Worm (Caenorhabditis elegans) whole organism, L4 larva: ENCODE measurements around the gene osm-8.

ENCODE experiments used
- D1046.2 ChIP-seq: fragments of 200-800 bp; sonication (Bioruptor generic); IDR thresholded peaks from 2 replicates; pipeline ENCODE4 v1.3.6; 2022; ENCODE audit warnings: missing genetic modification characterization, missing compliant biosample characterization
- F26F4.8 ChIP-seq: fragments of 200-800 bp; sonication (Bioruptor generic); conservative IDR thresholded peaks from 2 replicates; pipeline ENCODE4 v1.3.6; 2022; ENCODE audit warnings: missing genetic modification characterization, missing compliant biosample characterization
- Y5F2A.4 ChIP-seq: fragments of 200-800 bp; sonication (Bioruptor generic); optimal IDR thresholded peaks from 2 replicates; lab custom pipeline; 2018; ENCODE audit warnings: mild to moderate bottlenecking, missing genetic modification characterization, missing compliant biosample characterization
- Y75B8A.6 ChIP-seq: fragments of 200-800 bp; sonication (Bioruptor generic); IDR thresholded peaks from 2 replicates; pipeline ENCODE4 v1.3.6; 2022; ENCODE audit warnings: missing genetic modification reagents, missing genetic modification characterization, missing compliant biosample characterization
- ZK337.2 ChIP-seq: fragments of 200-800 bp; sonication (Bioruptor generic); IDR thresholded peaks from 2 replicates; pipeline ENCODE4 v1.3.6; 2022; ENCODE audit warnings: missing genetic modification reagents, missing genetic modification characterization, missing compliant biosample characterization
- ZK546.5 ChIP-seq, 2 experiments: sonication (generic microtip); optimal IDR thresholded peaks; 2 replicates each; lab custom pipeline; 2017; ENCODE audit warnings: missing biosample characterization in 2 of 2, missing genetic modification characterization in 2 of 2
- ceh-32 ChIP-seq: sonication (generic microtip); optimal IDR thresholded peaks from 2 replicates; lab custom pipeline; 2016; ENCODE audit warnings: mild to moderate bottlenecking, missing genetic modification characterization, missing compliant biosample characterization; ENCODE audit not compliant: poor library complexity
- ceh-62 ChIP-seq: sonication (generic microtip); optimal IDR thresholded peaks from 2 replicates; lab custom pipeline; 2017; ENCODE audit warnings: missing biosample characterization, missing genetic modification characterization
- ceh-82 ChIP-seq: sonication (generic microtip); optimal IDR thresholded peaks from 2 replicates; lab custom pipeline; 2017; ENCODE audit warnings: missing biosample characterization, missing genetic modification characterization
- ces-1 ChIP-seq: fragments of 150-350 bp; sonication (generic microtip); optimal IDR thresholded peaks from 4 replicates; lab custom pipeline; 2014; ENCODE audit warnings: missing biosample characterization, missing genetic modification reagents, missing genetic modification characterization
- ctbp-1 ChIP-seq: fragments of 200-800 bp; sonication (Bioruptor generic); IDR thresholded peaks from 2 replicates; pipeline ENCODE4 v1.3.6; 2022; ENCODE audit warnings: missing genetic modification reagents, missing genetic modification characterization, missing compliant biosample characterization
- daf-19 ChIP-seq: fragments of 200-800 bp; sonication (Bioruptor generic); conservative IDR thresholded peaks from 2 replicates; pipeline ENCODE4 v1.3.6; 2022; ENCODE audit warnings: missing genetic modification characterization, missing compliant biosample characterization
- daf-8 ChIP-seq: fragments of 200-800 bp; sonication (Bioruptor generic); IDR thresholded peaks from 2 replicates; pipeline ENCODE4 v1.3.6; 2022; ENCODE audit warnings: missing genetic modification characterization, missing compliant biosample characterization
- dmd-6 ChIP-seq: fragments of 200-800 bp; sonication (Bioruptor generic); IDR thresholded peaks from 2 replicates; pipeline ENCODE4 v1.3.6; 2022; ENCODE audit warnings: missing genetic modification reagents, missing genetic modification characterization, missing compliant biosample characterization
- dmd-9 ChIP-seq: fragments of 200-800 bp; sonication (Bioruptor generic); IDR thresholded peaks from 2 replicates; pipeline ENCODE4 v1.3.6; 2022; ENCODE audit warnings: missing genetic modification reagents, missing genetic modification characterization, missing compliant biosample characterization
- dpl-1 ChIP-seq: fragments of 150-350 bp; optimal IDR thresholded peaks from 2 replicates; lab custom pipeline; 2014; ENCODE audit warnings: missing biosample characterization, missing genetic modification reagents, missing genetic modification characterization
- dve-1 ChIP-seq: sonication (generic microtip); optimal IDR thresholded peaks from 2 replicates; lab custom pipeline; 2017; ENCODE audit warnings: antibody characterized with exemption, mild to moderate bottlenecking, missing genetic modification characterization, missing compliant biosample characterization; ENCODE audit not compliant: insufficient read depth
- egl-43 ChIP-seq: fragments of 200-800 bp; sonication (Bioruptor generic); IDR thresholded peaks from 2 replicates; pipeline ENCODE4 v1.3.6; 2022; ENCODE audit warnings: missing genetic modification reagents, missing genetic modification characterization, missing compliant biosample characterization
- hlh-30 ChIP-seq: sonication (generic microtip); optimal IDR thresholded peaks from 2 replicates; lab custom pipeline; 2017; ENCODE audit warnings: antibody characterized with exemption, mild to moderate bottlenecking, missing genetic modification characterization, missing compliant biosample characterization; ENCODE audit not compliant: insufficient read depth
- hmg-1.1 ChIP-seq: fragments of 200-800 bp; sonication (Bioruptor generic); IDR thresholded peaks from 2 replicates; pipeline ENCODE4 v1.3.6; 2022; ENCODE audit warnings: missing genetic modification reagents, missing genetic modification characterization, missing compliant biosample characterization
- jun-1 ChIP-seq: fragments of 150-350 bp; optimal IDR thresholded peaks from 2 replicates; lab custom pipeline; 2014; ENCODE audit warnings: missing biosample characterization, missing genetic modification reagents, missing genetic modification characterization
- lin-1 ChIP-seq: fragments of 200-800 bp; sonication (Bioruptor generic); IDR thresholded peaks from 2 replicates; pipeline ENCODE4 v1.3.6; 2022; ENCODE audit warnings: missing genetic modification reagents, missing genetic modification characterization, missing compliant biosample characterization
- lin-15B ChIP-seq: fragments of 150-350 bp; sonication (generic microtip); optimal IDR thresholded peaks from 3 replicates; lab custom pipeline; 2014; ENCODE audit warnings: missing biosample characterization, missing genetic modification characterization
- lsy-2 ChIP-seq, 2 experiments: fragments of 150-350 bp in 1 of 2; sonication (generic microtip) in 1 of 2; optimal IDR thresholded peaks; 2 replicates each; lab custom pipeline; 2014 to 2017; ENCODE audit warnings: missing biosample characterization in 2 of 2, missing genetic modification characterization in 2 of 2
- mdl-1 ChIP-seq, 2 experiments: fragments of 150-350 bp in 1 of 2; sonication (generic microtip) in 1 of 2; optimal IDR thresholded peaks; 2 replicates each; lab custom pipeline; 2014 to 2017; ENCODE audit warnings: missing biosample characterization in 2 of 2, missing genetic modification characterization in 2 of 2
- mdt-29 ChIP-seq: fragments of 200-800 bp; sonication (Bioruptor generic); IDR thresholded peaks from 2 replicates; pipeline ENCODE4 v1.3.6; 2022; ENCODE audit warnings: missing genetic modification reagents, missing genetic modification characterization, missing compliant biosample characterization
- mep-1 ChIP-seq: fragments of 150-350 bp; sonication (generic microtip); optimal IDR thresholded peaks from 3 replicates; lab custom pipeline; 2014; ENCODE audit warnings: missing biosample characterization, missing genetic modification characterization
- mxl-3 ChIP-seq: fragments of 200-800 bp; sonication (Bioruptor generic); optimal IDR thresholded peaks from 2 replicates; lab custom pipeline; 2018; ENCODE audit warnings: mild to moderate bottlenecking, missing genetic modification characterization, missing compliant biosample characterization
- nhr-102 ChIP-seq: sonication (generic microtip); optimal IDR thresholded peaks from 2 replicates; lab custom pipeline; 2016; ENCODE audit warnings: mild to moderate bottlenecking, missing genetic modification characterization, moderate library complexity, missing compliant biosample characterization
- nhr-11 ChIP-seq: fragments of 150-350 bp; optimal IDR thresholded peaks from 2 replicates; lab custom pipeline; 2014; ENCODE audit warnings: missing biosample characterization, missing genetic modification characterization
- nhr-111 ChIP-seq: fragments of 200-800 bp; sonication (Bioruptor generic); optimal IDR thresholded peaks from 2 replicates; lab custom pipeline; 2018; ENCODE audit warnings: mild to moderate bottlenecking, missing genetic modification characterization, missing compliant biosample characterization
- nhr-25 ChIP-seq: sonication (generic microtip); optimal IDR thresholded peaks from 2 replicates; lab custom pipeline; 2017; ENCODE audit warnings: missing genetic modification characterization, mild to moderate bottlenecking, missing compliant biosample characterization, antibody characterized with exemption, moderate library complexity, borderline replicate concordance; ENCODE audit not compliant: insufficient read depth
- nhr-41 ChIP-seq: fragments of 200-800 bp; sonication (Bioruptor generic); IDR thresholded peaks from 2 replicates; pipeline ENCODE4 v1.3.6; 2022; ENCODE audit warnings: missing genetic modification reagents, missing genetic modification characterization, missing compliant biosample characterization
- nhr-42 ChIP-seq: fragments of 200-800 bp; sonication (Bioruptor generic); IDR thresholded peaks from 2 replicates; pipeline ENCODE4 v1.3.6; 2022; ENCODE audit warnings: missing genetic modification characterization, missing compliant biosample characterization
- nhr-6 ChIP-seq: fragments of 150-350 bp; optimal IDR thresholded peaks from 2 replicates; lab custom pipeline; 2014; ENCODE audit warnings: missing biosample characterization, missing genetic modification characterization
- pha-4 ChIP-seq, 2 experiments: fragments of 150-350 bp in 1 of 2; fragments of 200-800 bp in 1 of 2; sonication (Bioruptor generic) in 1 of 2; IDR thresholded peaks in 1 of 2; optimal IDR thresholded peaks in 1 of 2; 2 replicates each; pipeline versions ENCODE4 v1.3.6 to Lab custom; 2014 to 2022; ENCODE audit warnings: missing genetic modification characterization in 2 of 2, missing genetic modification reagents in 2 of 2, missing biosample characterization in 1 of 2, missing compliant biosample characterization in 1 of 2
- php-3 ChIP-seq: fragments of 200-800 bp; sonication (Bioruptor generic); IDR thresholded peaks from 2 replicates; pipeline ENCODE4 v1.3.6; 2022; ENCODE audit warnings: missing genetic modification reagents, missing genetic modification characterization, missing compliant biosample characterization
- rbr-2 ChIP-seq: sonication (generic microtip); optimal IDR thresholded peaks from 2 replicates; lab custom pipeline; 2016; ENCODE audit warnings: missing genotype, missing genetic modification characterization, missing compliant biosample characterization
- set-16 ChIP-seq: fragments of 200-800 bp; sonication (Bioruptor generic); IDR thresholded peaks from 2 replicates; pipeline ENCODE4 v1.3.6; 2022; ENCODE audit warnings: missing genetic modification reagents, missing genetic modification characterization, missing compliant biosample characterization
- skn-1 ChIP-seq: fragments of 150-350 bp; optimal IDR thresholded peaks from 2 replicates; lab custom pipeline; 2014; ENCODE audit warnings: missing biosample characterization, missing genetic modification characterization
- snpc-1.2 ChIP-seq: fragments of 200-800 bp; sonication (Bioruptor generic); IDR thresholded peaks from 2 replicates; pipeline ENCODE4 v1.3.6; 2022; ENCODE audit warnings: missing genetic modification reagents, missing genetic modification characterization, missing compliant biosample characterization
- snpc-4 ChIP-seq: fragments of 150-350 bp; optimal IDR thresholded peaks from 2 replicates; lab custom pipeline; 2014; ENCODE audit warnings: missing biosample characterization, missing genetic modification characterization
- tra-1 ChIP-seq: fragments of 200-800 bp; sonication (Bioruptor generic); IDR thresholded peaks from 2 replicates; pipeline ENCODE4 v1.3.6; 2022; ENCODE audit warnings: missing genetic modification reagents, missing genetic modification characterization, missing compliant biosample characterization
- unc-39 ChIP-seq: sonication (generic microtip); optimal IDR thresholded peaks from 2 replicates; lab custom pipeline; 2017; ENCODE audit warnings: missing biosample characterization, missing genetic modification characterization
- vab-7 ChIP-seq: fragments of 200-800 bp; sonication (Bioruptor generic); IDR thresholded peaks from 2 replicates; pipeline ENCODE4 v1.3.6; 2022; ENCODE audit warnings: missing genetic modification reagents, missing genetic modification characterization, missing compliant biosample characterization
- zfp-2 ChIP-seq: sonication (generic microtip); optimal IDR thresholded peaks from 2 replicates; lab custom pipeline; 2016; ENCODE audit warnings: mild to moderate bottlenecking, missing genetic modification characterization, missing compliant biosample characterization
- zfp-3 ChIP-seq: fragments of 200-800 bp; sonication (Bioruptor generic); conservative IDR thresholded peaks from 2 replicates; pipeline ENCODE4 v1.3.6; 2022; ENCODE audit warnings: missing genetic modification reagents, missing genetic modification characterization, missing compliant biosample characterization

Gene osm-8

DNA sequence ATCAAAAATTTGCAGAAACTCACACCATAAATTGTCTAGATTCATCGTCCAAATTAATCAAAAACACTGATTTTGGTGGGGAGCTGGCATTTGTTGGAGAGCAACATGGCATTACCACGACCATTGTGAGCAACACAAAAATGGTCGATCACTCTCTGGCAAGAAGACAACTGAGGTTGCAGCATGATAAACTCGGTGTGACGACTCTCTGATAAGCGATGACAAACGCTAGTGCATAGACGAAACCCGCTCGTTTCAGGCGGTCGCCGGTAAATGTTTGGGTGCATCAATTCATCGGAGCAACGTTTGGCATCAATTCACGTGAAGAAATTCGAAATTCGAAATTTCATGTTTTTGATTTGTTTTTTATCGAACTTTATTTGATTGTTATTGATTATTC, 33.8 kb upstream of the osm-8 start (continued):
- no peak for TF ChIP-seq dmd-9
- no peak for TF ChIP-seq nhr-111 (GFP tag; lab: Kevin White, UChicago)
- 0 out of 2 replicates have a peak, but pooled peaks have one; percentile 7 for TF ChIP-seq tra-1 (GFP tag; lab: Robert Waterston, UW)
- peak; percentile 85 for TF ChIP-seq dmd-6 (GFP tag; lab: Robert Waterston, UW)
- TF ChIP-seq jun-1 (tag; lab: Kevin White, UChicago), result no peak
- no peak for TF ChIP-seq nhr-6 (tag; lab: Kevin White, UChicago)
- 0 out of 2 replicates have a peak, but pooled peaks have one; percentile 18 for TF ChIP-seq mdt-29 (GFP tag; lab: Robert Waterston, UW)
- TF ChIP-seq ceh-82 (tag; lab: Kevin White, UChicago), result no peak
- no peak for TF ChIP-seq dve-1 (tag; lab: Kevin White, UChicago)
- TF ChIP-seq nhr-25 (tag; lab: Kevin White, UChicago), result no peak
- TF ChIP-seq D1046.2 (GFP tag; lab: Robert Waterston, UW), result 0 out of 2 replicates have a peak, but pooled peaks have one; percentile 34
- no peak for TF ChIP-seq ZK546.5 (tag; optimal IDR thresholded peaks at IDR 0.05; lab: Kevin White, UChicago)
- no peak for TF ChIP-seq nhr-41
- no peak for TF ChIP-seq pha-4 (GFP tag; IDR thresholded peaks at IDR 0.05; lab: Robert Waterston, UW)
- TF ChIP-seq pha-4 (tag; optimal IDR thresholded peaks at IDR 0.05; lab: Kevin White, UChicago), result no peak
- no peak for TF ChIP-seq ceh-62 (tag; lab: Kevin White, UChicago)
- no peak for TF ChIP-seq set-16 (GFP tag; lab: Robert Waterston, UW)
- TF ChIP-seq nhr-42 (GFP tag; lab: Robert Waterston, UW), result no peak
- no peak for TF ChIP-seq ceh-32
- TF ChIP-seq snpc-1.2 (GFP tag; lab: Robert Waterston, UW), result no peak
- no peak for TF ChIP-seq unc-39
- no peak for TF ChIP-seq mep-1 (tag; lab: Kevin White, UChicago)
- TF ChIP-seq ZK337.2 (GFP tag; lab: Robert Waterston, UW), result no peak
- TF ChIP-seq Y75B8A.6 (GFP tag; lab: Robert Waterston, UW), result no peak
- no peak for TF ChIP-seq php-3 (GFP tag; lab: Robert Waterston, UW)
- TF ChIP-seq snpc-4 (tag; lab: Kevin White, UChicago), result no peak
- TF ChIP-seq zfp-2, result no peak
- TF ChIP-seq rbr-2, result no peak
- no peak for TF ChIP-seq nhr-102
- no peak for TF ChIP-seq F26F4.8 (GFP tag; lab: Robert Waterston, UW)
- TF ChIP-seq mxl-3 (GFP tag; lab: Kevin White, UChicago), result peak; percentile 50
- no peak for TF ChIP-seq ctbp-1 (GFP tag; lab: Robert Waterston, UW)
- TF ChIP-seq dpl-1 (GFP tag; lab: Kevin White, UChicago), result no peak
- TF ChIP-seq hlh-30 (tag; lab: Kevin White, UChicago), result peak; percentile 13
- TF ChIP-seq lsy-2 (tag; optimal IDR thresholded peaks at IDR 0.05; lab: Kevin White, UChicago), result no peak
- no peak for TF ChIP-seq mdl-1 (tag; optimal IDR thresholded peaks at IDR 0.05; lab: Kevin White, UChicago)
- TF ChIP-seq lin-1 (GFP tag; lab: Robert Waterston, UW), result no peak
- no peak for TF ChIP-seq skn-1
- TF ChIP-seq ces-1 (GFP tag; lab: Kevin White, UChicago), result no peak
- TF ChIP-seq egl-43 (GFP tag; lab: Robert Waterston, UW), result no peak
- TF ChIP-seq daf-19, result no peak
- TF ChIP-seq nhr-11, result no peak
- no peak for TF ChIP-seq vab-7 (GFP tag; lab: Robert Waterston, UW)
- TF ChIP-seq lin-15B (tag; lab: Kevin White, UChicago), result no peak
- no peak for TF ChIP-seq hmg-1.1
- TF ChIP-seq daf-8 (GFP tag; lab: Robert Waterston, UW), result no peak
- no peak for TF ChIP-seq zfp-3 (GFP tag; lab: Robert Waterston, UW)
- TF ChIP-seq Y5F2A.4, result no peak
